Fruit fly (Drosophila melanogaster) whole organism, embryonic: ENCODE data around the gene Sk2.

Experiments used
- ATbp ChIP-seq: fragments of 200-800 bp; sonication (Bioruptor generic); optimal IDR thresholded peaks from 2 replicates; lab custom pipeline; 2017; ENCODE audit warnings: missing biosample characterization, mild to moderate bottlenecking, missing genetic modification characterization, missing genetic modification reagents
- Antp ChIP-seq: fragments of 200-800 bp; sonication (Bioruptor generic); optimal IDR thresholded peaks from 3 replicates; lab custom pipeline; 2016; ENCODE audit warnings: missing biosample characterization, missing genetic modification characterization
- BEAF-32 ChIP-seq: fragments of 200-800 bp; sonication (Bioruptor generic); optimal IDR thresholded peaks from 3 replicates; lab custom pipeline; 2017; ENCODE audit warnings: missing biosample characterization, missing genetic modification characterization, mild to moderate bottlenecking, moderate library complexity, missing genetic modification reagents
- CG10147 ChIP-seq: fragments of 200-800 bp; sonication (Bioruptor generic); optimal IDR thresholded peaks from 2 replicates; lab custom pipeline; 2019; ENCODE audit warnings: missing biosample characterization, mild to moderate bottlenecking, missing genetic modification characterization, moderate library complexity
- CG10462 ChIP-seq: fragments of 200-800 bp; sonication (Bioruptor generic); optimal IDR thresholded peaks from 2 replicates; lab custom pipeline; 2016; ENCODE audit warnings: missing biosample characterization, missing genetic modification characterization
- CG11093 ChIP-seq: fragments of 200-800 bp; sonication (Bioruptor generic); IDR thresholded peaks from 3 replicates; pipeline ENCODE4 v1.3.6; 2022; ENCODE audit warnings: missing biosample characterization, missing genetic modification characterization
- CG11247 ChIP-seq: fragments of 200-800 bp; sonication (Bioruptor generic); IDR thresholded peaks from 2 replicates; pipeline ENCODE4 v1.3.6; 2022; ENCODE audit warnings: missing biosample characterization, missing genetic modification characterization
- CG11398 ChIP-seq: fragments of 200-800 bp; sonication (Bioruptor generic); optimal IDR thresholded peaks from 2 replicates; lab custom pipeline; 2016; ENCODE audit warnings: missing biosample characterization, missing genetic modification characterization
- CG13123 ChIP-seq: fragments of 200-800 bp; sonication (Bioruptor generic); optimal IDR thresholded peaks from 2 replicates; lab custom pipeline; 2016; ENCODE audit warnings: missing biosample characterization, missing genetic modification characterization
- CG13287 ChIP-seq: fragments of 200-800 bp; sonication (Bioruptor generic); IDR thresholded peaks from 2 replicates; pipeline ENCODE4 v1.3.6; 2022; ENCODE audit warnings: missing biosample characterization, missing genetic modification characterization; ENCODE audit not compliant: partially characterized antibody
- CG15479 ChIP-seq: fragments of 200-800 bp; sonication (Bioruptor generic); optimal IDR thresholded peaks from 3 replicates; lab custom pipeline; 2019; ENCODE audit warnings: missing biosample characterization, mild to moderate bottlenecking, missing genetic modification characterization, moderate library complexity
- CG17568 ChIP-seq: fragments of 200-800 bp; sonication (Bioruptor generic); optimal IDR thresholded peaks from 2 replicates; lab custom pipeline; 2018; ENCODE audit warnings: missing biosample characterization, mild to moderate bottlenecking, missing genetic modification characterization, moderate library complexity
- CG17912 ChIP-seq: fragments of 200-800 bp; sonication (Bioruptor generic); optimal IDR thresholded peaks from 2 replicates; lab custom pipeline; 2018; ENCODE audit warnings: missing biosample characterization, mild to moderate bottlenecking, missing genetic modification characterization
- CG18262 ChIP-seq: fragments of 200-800 bp; optimal IDR thresholded peaks from 3 replicates; lab custom pipeline; 2019; ENCODE audit warnings: missing biosample characterization, mild to moderate bottlenecking, missing genetic modification characterization, moderate library complexity
- CG31365 ChIP-seq: fragments of 200-800 bp; sonication (Bioruptor generic); optimal IDR thresholded peaks from 2 replicates; lab custom pipeline; 2018; ENCODE audit warnings: missing biosample characterization, mild to moderate bottlenecking, missing genetic modification characterization
- CG3163 ChIP-seq: fragments of 200-800 bp; sonication (Bioruptor generic); optimal IDR thresholded peaks from 3 replicates; lab custom pipeline; 2016; ENCODE audit warnings: missing biosample characterization, missing genetic modification characterization
- CG34376 ChIP-seq: fragments of 200-800 bp; sonication (Bioruptor generic); optimal IDR thresholded peaks from 2 replicates; lab custom pipeline; 2018; ENCODE audit warnings: missing biosample characterization, mild to moderate bottlenecking, missing genetic modification characterization
- CG43689 ChIP-seq: fragments of 200-800 bp; sonication (Bioruptor generic); IDR thresholded peaks from 2 replicates; pipeline ENCODE4 v1.3.6; 2022; ENCODE audit warnings: missing biosample characterization, missing genetic modification characterization
- CG5245 ChIP-seq: fragments of 200-800 bp; sonication (Bioruptor generic); optimal IDR thresholded peaks from 3 replicates; lab custom pipeline; 2016; ENCODE audit warnings: missing biosample characterization, missing genetic modification characterization
- CG7556 ChIP-seq: fragments of 200-800 bp; sonication (Bioruptor generic); optimal IDR thresholded peaks from 2 replicates; lab custom pipeline; 2017; ENCODE audit warnings: missing biosample characterization, mild to moderate bottlenecking, missing genetic modification characterization
- CG9727 ChIP-seq: fragments of 200-800 bp; sonication (Bioruptor generic); optimal IDR thresholded peaks from 3 replicates; lab custom pipeline; 2017; ENCODE audit warnings: missing biosample characterization, mild to moderate bottlenecking, missing genetic modification characterization
- D ChIP-seq, 2 experiments: fragments of 200-800 bp in 1 of 2; fragments of >200 bp in 1 of 2; sonication (Bioruptor generic) in 1 of 2; optimal IDR thresholded peaks; 2 replicates in 1 of 2; 3 replicates in 1 of 2; lab custom pipeline; 2017; ENCODE audit warnings: mild to moderate bottlenecking in 1 of 2, missing biosample characterization in 1 of 2, missing genetic modification characterization in 1 of 2, missing genetic modification reagents in 1 of 2
- Dbx ChIP-seq: fragments of 200-800 bp; sonication (Bioruptor generic); IDR thresholded peaks from 3 replicates; pipeline ENCODE4 v1.3.6; 2022; ENCODE audit warnings: missing biosample characterization, missing genetic modification characterization
- Dip2 ChIP-seq: fragments of 200-800 bp; sonication (Bioruptor generic); IDR thresholded peaks from 2 replicates; pipeline ENCODE4 v1.3.6; 2022; ENCODE audit warnings: missing biosample characterization, missing genetic modification characterization
- Dll ChIP-seq: fragments of 200-800 bp; sonication (Bioruptor generic); IDR thresholded peaks from 4 replicates; pipeline ENCODE4 v1.3.6; 2022; ENCODE audit warnings: missing biosample characterization, missing genetic modification characterization; ENCODE audit not compliant: partially characterized antibody
- Gsc ChIP-seq: fragments of 200-800 bp; sonication (Bioruptor generic); IDR thresholded peaks from 2 replicates; pipeline ENCODE4 v1.3.6; 2022; ENCODE audit warnings: missing biosample characterization, missing genetic modification characterization
- HHEX ChIP-seq: fragments of 200-800 bp; sonication (Bioruptor generic); optimal IDR thresholded peaks from 3 replicates; lab custom pipeline; 2017; ENCODE audit warnings: missing biosample characterization, mild to moderate bottlenecking, missing genetic modification characterization, missing genetic modification reagents
- Hmr ChIP-seq: fragments of 200-800 bp; sonication (Bioruptor generic); optimal IDR thresholded peaks from 3 replicates; lab custom pipeline; 2017; ENCODE audit warnings: mild to moderate bottlenecking, missing biosample characterization, missing genetic modification reagents, missing genetic modification characterization
- Hr51 ChIP-seq, 2 experiments: fragments of 200-800 bp; sonication (Bioruptor generic); optimal IDR thresholded peaks; 2 replicates in 1 of 2; 3 replicates in 1 of 2; lab custom pipeline; 2016 to 2018; ENCODE audit warnings: missing biosample characterization in 2 of 2, missing genetic modification characterization in 2 of 2, mild to moderate bottlenecking in 1 of 2, moderate library complexity in 1 of 2
- Jarid2 ChIP-seq: fragments of 200-800 bp; sonication (Bioruptor generic); optimal IDR thresholded peaks from 3 replicates; lab custom pipeline; 2017; ENCODE audit warnings: mild to moderate bottlenecking, missing biosample characterization, missing genetic modification reagents, missing genetic modification characterization
- Sin3A ChIP-seq: fragments of >200 bp; optimal IDR thresholded peaks from 2 replicates; lab custom pipeline; 2018
- Spps ChIP-seq: fragments of 200-800 bp; sonication (Bioruptor generic); optimal IDR thresholded peaks from 2 replicates; lab custom pipeline; 2018; ENCODE audit warnings: missing biosample characterization, mild to moderate bottlenecking, missing genetic modification characterization
- Trl ChIP-seq, 3 experiments: fragments of >200 bp in 2 of 3; fragments of 200-800 bp in 1 of 3; sonication (Bioruptor generic) in 1 of 3; optimal IDR thresholded peaks; 2 replicates in 1 of 3; 3 replicates in 2 of 3; lab custom pipeline; 2016 to 2017; ENCODE audit warnings: missing biosample characterization in 1 of 3, missing genetic modification characterization in 1 of 3
- Xrp1 ChIP-seq: fragments of 200-800 bp; sonication (Bioruptor generic); IDR thresholded peaks from 2 replicates; pipeline ENCODE4 v1.3.6; 2022; ENCODE audit warnings: missing biosample characterization, missing genetic modification characterization
- al ChIP-seq: fragments of 200-800 bp; sonication (Bioruptor generic); IDR thresholded peaks from 2 replicates; pipeline ENCODE4 v1.3.6; 2022; ENCODE audit warnings: missing biosample characterization, missing genetic modification characterization
- amos ChIP-seq: fragments of 200-800 bp; sonication (Bioruptor generic); IDR thresholded peaks from 2 replicates; pipeline ENCODE4 v1.3.6; 2022; ENCODE audit warnings: missing biosample characterization, missing genetic modification characterization; ENCODE audit not compliant: partially characterized antibody
- bbx ChIP-seq: fragments of 200-800 bp; sonication (Bioruptor generic); IDR thresholded peaks from 2 replicates; pipeline ENCODE4 v1.3.6; 2022; ENCODE audit warnings: missing biosample characterization, missing genetic modification characterization; ENCODE audit not compliant: partially characterized antibody
- bcd ChIP-seq: fragments of 200-800 bp; sonication (Bioruptor generic); optimal IDR thresholded peaks from 2 replicates; lab custom pipeline; 2017; ENCODE audit warnings: missing biosample characterization, mild to moderate bottlenecking, missing genetic modification characterization
- dmrt11E ChIP-seq: fragments of 200-800 bp; sonication (Bioruptor generic); optimal IDR thresholded peaks from 3 replicates; lab custom pipeline; 2018; ENCODE audit warnings: missing biosample characterization, mild to moderate bottlenecking, missing genetic modification characterization, moderate library complexity
- dmrt99B ChIP-seq: fragments of 200-800 bp; sonication (Bioruptor generic); optimal IDR thresholded peaks from 2 replicates; lab custom pipeline; 2018; ENCODE audit warnings: missing biosample characterization, mild to moderate bottlenecking, missing genetic modification characterization, moderate library complexity
- exex ChIP-seq: fragments of 200-800 bp; sonication (Bioruptor generic); optimal IDR thresholded peaks from 4 replicates; lab custom pipeline; 2018; ENCODE audit warnings: missing biosample characterization, mild to moderate bottlenecking, missing genetic modification characterization, moderate library complexity
- ken ChIP-seq: fragments of 200-800 bp; sonication (Bioruptor generic); IDR thresholded peaks from 3 replicates; pipeline ENCODE4 v1.3.6; 2022; ENCODE audit warnings: missing biosample characterization, missing genetic modification characterization
- luna ChIP-seq: fragments of 200-800 bp; sonication (Bioruptor generic); optimal IDR thresholded peaks from 2 replicates; lab custom pipeline; 2016; ENCODE audit warnings: missing biosample characterization, missing genetic modification characterization
- p53 ChIP-seq: fragments of 200-800 bp; sonication (Bioruptor generic); optimal IDR thresholded peaks from 2 replicates; lab custom pipeline; 2016; ENCODE audit warnings: missing biosample characterization, missing genetic modification characterization
- sens-2 ChIP-seq: fragments of 200-800 bp; sonication (Bioruptor generic); IDR thresholded peaks from 2 replicates; pipeline ENCODE4 v1.3.6; 2022; ENCODE audit warnings: missing biosample characterization, missing genetic modification characterization
- sob ChIP-seq: fragments of 200-800 bp; sonication (Bioruptor generic); IDR thresholded peaks from 2 replicates; pipeline ENCODE4 v1.3.6; 2022; ENCODE audit warnings: missing biosample characterization, missing genetic modification characterization
- sr ChIP-seq: fragments of 200-800 bp; sonication (Bioruptor generic); IDR thresholded peaks from 3 replicates; pipeline ENCODE4 v1.3.6; 2022; ENCODE audit warnings: missing biosample characterization, missing genetic modification characterization

Sk2 gene

dm6 chr3L:3042150-3043049 lies 4.5 kb upstream of the Sk2 start, which contains the start of gene Prx4 (continued):
- TF ChIP-seq BEAF-32 (GFP tag; lab: Kevin White, UChicago) (peak; percentile 9), dmrt99B (tag; lab: Kevin White, UChicago) (peak; percentile 87), Gsc (GFP tag; lab: Robert Waterston, UW) (no peak; the same call in 1 of the 2 replicates), amos (peak; percentile 11; the same call in 1 of the 2 replicates), CG17568 (GFP tag; lab: Kevin White, UChicago) (peak; percentile 35), CG17912 (GFP tag; lab: Kevin White, UChicago) (no peak), CG10462 (no peak), D (optimal IDR thresholded peaks at IDR 0.05; lab: Kevin White, UChicago) (no peak), D (GFP tag; optimal IDR thresholded peaks at IDR 0.05; lab: Kevin White, UChicago) (peak; percentile 37), Trl (optimal IDR thresholded peaks at IDR 0.05; lab: Kevin White, UChicago) (no peak), Trl (GFP tag; optimal IDR thresholded peaks at IDR 0.05; lab: Kevin White, UChicago) (peak; percentile 19), Dbx (GFP tag; lab: Robert Waterston, UW) (peak; percentile 70; the same call in 2 of the 3 replicates), CG11398 (GFP tag; lab: Kevin White, UChicago) (no peak), p53 (GFP tag; lab: Kevin White, UChicago) (no peak), exex (tag; lab: Kevin White, UChicago) (peak; percentile 48), sob (peak; percentile 73), CG43689 (GFP tag; lab: Robert Waterston, UW) (0 out of 2 replicates have a peak, but pooled peaks have one; percentile 20), sr (GFP tag; lab: Robert Waterston, UW) (peak; percentile 61; the same call in 1 of the 3 replicates), luna (GFP tag; lab: Kevin White, UChicago) (no peak), CG5245 (peak; percentile 42), CG11093 (peak; percentile 52; the same call in 2 of the 3 replicates), ken (GFP tag; lab: Robert Waterston, UW) (peak; percentile 87; the same call in 2 of the 3 replicates), bbx (GFP tag; lab: Robert Waterston, UW) (no peak), al (GFP tag; lab: Robert Waterston, UW) (peak; percentile 50; the same call in 1 of the 2 replicates), Antp (GFP tag; lab: Kevin White, UChicago) (peak; percentile 32), CG7556 (GFP tag; lab: Kevin White, UChicago) (peak; percentile 67), ATbp (GFP tag; lab: Kevin White, UChicago) (peak; percentile 74), CG13287 (no peak; the same call in 1 of the 2 replicates), CG9727 (GFP tag; lab: Kevin White, UChicago) (peak; percentile 68), CG11247 (peak; percentile 76), Hmr (GFP tag; lab: Kevin White, UChicago) (peak; percentile 84), bcd (GFP tag; lab: Kevin White, UChicago) (peak; percentile 61), dmrt11E (tag; lab: Kevin White, UChicago) (peak; percentile 61)

dm6 chr3L:3045256-3045743 lies 1.6 kb upstream of the Sk2 start:
- TF ChIP-seq sob (no peak), Hr51 (GFP tag; optimal IDR thresholded peaks at IDR 0.05; lab: Kevin White, UChicago) (peak in 1 of 2 experiments; percentile 69), Dll (no peak), Xrp1 (peak; percentile 31; the same call in 1 of the 2 replicates), CG34376 (no peak), Sin3A (lab: Kevin White, UChicago) (no peak), Spps (tag; lab: Kevin White, UChicago) (no peak), sens-2 (GFP tag; lab: Robert Waterston, UW) (no peak), CG18262 (tag; lab: Kevin White, UChicago) (peak; percentile 58), CG31365 (tag; lab: Kevin White, UChicago) (no peak), CG3163 (GFP tag; lab: Kevin White, UChicago) (no peak), Dip2 (no peak), CG13123 (GFP tag; lab: Kevin White, UChicago) (peak; percentile 25), Jarid2 (GFP tag; lab: Kevin White, UChicago) (no peak), HHEX (GFP tag; lab: Kevin White, UChicago) (peak; percentile 10), CG15479 (GFP tag; lab: Kevin White, UChicago) (no peak), CG10147 (peak; percentile 41)
